Fruit fly (Drosophila melanogaster): Measurements from ENCODE around the gene CG4582.
A peak's percentile ranks its signal among the peaks of the same experiment; 100 is the strongest.

CG4582 gene

DNA sequence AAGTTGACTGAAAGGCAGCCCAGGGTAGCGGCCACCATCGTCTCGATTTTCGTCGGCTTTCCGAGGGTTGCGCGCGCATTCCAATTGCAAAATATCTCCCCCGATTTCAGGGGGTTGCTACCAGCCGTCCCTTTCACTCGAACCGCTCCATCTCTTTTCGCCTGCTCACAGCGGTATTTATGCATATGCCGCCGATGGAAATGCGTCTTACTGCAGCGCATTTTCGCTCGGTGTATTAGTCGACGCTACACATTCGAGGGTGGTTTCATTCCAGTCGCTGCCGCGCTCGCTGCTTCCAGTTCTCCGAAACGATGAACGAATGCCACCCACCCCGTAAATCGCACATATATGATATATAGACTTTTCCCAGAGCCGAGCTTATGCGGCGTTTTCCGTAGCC, 6.2 kb upstream of the CG4582 start (continued):
- TF ChIP-seq CG31365 (tag; optimal IDR thresholded peaks at IDR 0.05) (no peak), Deaf1 (tag; optimal IDR thresholded peaks at IDR 0.05) (peak; percentile 90), CG10321 (GFP tag; IDR thresholded peaks at IDR 0.05) (peak; percentile 80), shn (GFP tag; optimal IDR thresholded peaks at IDR 0.05) (no peak), CG15269 (tag; optimal IDR thresholded peaks at IDR 0.05) (no peak), CG17361 (GFP tag; IDR thresholded peaks at IDR 0.05) (no peak), Med (GFP tag) (peak; percentile 73), sr (GFP tag; IDR thresholded peaks at IDR 0.05) (no peak), CG30431 (GFP tag; optimal IDR thresholded peaks at IDR 0.05) (no peak), CG2199 (GFP tag; IDR thresholded peaks at IDR 0.05) (0 out of 3 replicates have a peak, but pooled peaks have one; percentile 44), NFAT (GFP tag; IDR thresholded peaks at IDR 0.05) (no peak), tap (tag; optimal IDR thresholded peaks at IDR 0.05) (no peak), CG17385 (GFP tag; optimal IDR thresholded peaks at IDR 0.05) (no peak), CG8290 (GFP tag; optimal IDR thresholded peaks at IDR 0.05) (no peak), CG8290 (tag; optimal IDR thresholded peaks at IDR 0.05) (peak in 1 of 2 experiments; percentile 16), bcd (GFP tag; optimal IDR thresholded peaks at IDR 0.05) (no peak), CG6854 (GFP tag; optimal IDR thresholded peaks at IDR 0.05) (no peak), Bdp1 (GFP tag; optimal IDR thresholded peaks at IDR 0.05) (no peak), hbn (GFP tag; IDR thresholded peaks at IDR 0.05; ENCODE audit: partially characterized antibody) (no peak), pzg (GFP tag; optimal IDR thresholded peaks at IDR 0.05) (peak; percentile 13), CG31441 (GFP tag; IDR thresholded peaks at IDR 0.05) (no peak), ewg (GFP tag; optimal IDR thresholded peaks at IDR 0.05) (peak; percentile 98), CG12391 (tag; optimal IDR thresholded peaks at IDR 0.05) (no peak), CG1647 (GFP tag; optimal IDR thresholded peaks at IDR 0.05) (no peak), cas (GFP tag; IDR thresholded peaks at IDR 0.05) (no peak), CG4360 (GFP tag; IDR thresholded peaks at IDR 0.05) (no peak), luna (GFP tag; optimal IDR thresholded peaks at IDR 0.05) (no peak), Oli (tag; optimal IDR thresholded peaks at IDR 0.05) (no peak), ro (GFP tag; IDR thresholded peaks at IDR 0.05) (no peak), CG10543 (GFP tag; optimal IDR thresholded peaks at IDR 0.05) (peak; percentile 26), CG32532 (GFP tag; IDR thresholded peaks at IDR 0.05) (0 out of 2 replicates have a peak, but pooled peaks have one; percentile 9), row (GFP tag; IDR thresholded peaks at IDR 0.05) (peak; percentile 77), Taf1 (GFP tag; IDR thresholded peaks at IDR 0.05) (no peak), E2f1 (GFP tag; IDR thresholded peaks at IDR 0.05) (no peak), jigr1 (GFP tag; IDR thresholded peaks at IDR 0.05) (no peak), Ets97D (GFP tag; optimal IDR thresholded peaks at IDR 0.05) (no peak), rib (GFP tag; IDR thresholded peaks at IDR 0.05) (peak; percentile 49; the same call in 1 of the 2 replicates), nerfin-1 (tag; optimal IDR thresholded peaks at IDR 0.05) (peak; percentile 36), CG2129 (GFP tag; IDR thresholded peaks at IDR 0.05; ENCODE audit: partially characterized antibody) (no peak), BtbVII (GFP tag; optimal IDR thresholded peaks at IDR 0.05) (no peak), odd (GFP tag; optimal IDR thresholded peaks at IDR 0.05) (no peak), gem (tag; optimal IDR thresholded peaks at IDR 0.05) (no peak), sima (GFP tag; optimal IDR thresholded peaks at IDR 0.05) (no peak), dpn (GFP tag; optimal IDR thresholded peaks at IDR 0.05) (no peak), CG1792 (GFP tag; optimal IDR thresholded peaks at IDR 0.05) (no peak), HLH54F (GFP tag; optimal IDR thresholded peaks at IDR 0.05) (no peak), CG12071 (GFP tag; optimal IDR thresholded peaks at IDR 0.05) (peak; percentile 1), Hmr (GFP tag; optimal IDR thresholded peaks at IDR 0.05) (peak; percentile 9), CG11696 (GFP tag; IDR thresholded peaks at IDR 0.05) (no peak), dati (GFP tag; IDR thresholded peaks at IDR 0.05) (no peak), CG13894 (tag; optimal IDR thresholded peaks at IDR 0.05) (peak; percentile 48), zf30C (GFP tag; optimal IDR thresholded peaks at IDR 0.05) (peak; percentile 96)
